Worm (Caenorhabditis elegans) whole organism, young adult: ENCODE data around the gene F27E5.5.

ENCODE experiments used
- B0035.1 ChIP-seq: sonication (generic microtip); optimal IDR thresholded peaks from 2 replicates; lab custom pipeline; 2016; ENCODE audit warnings: missing genetic modification characterization, mild to moderate bottlenecking, missing compliant biosample characterization, missing genotype, missing genetic modification reagents
- F10E7.11 ChIP-seq: sonication (generic microtip); optimal IDR thresholded peaks from 2 replicates; lab custom pipeline; 2017; ENCODE audit warnings: mild to moderate bottlenecking, missing genetic modification characterization, moderate library complexity, missing compliant biosample characterization
- F49E8.2 ChIP-seq: sonication (generic microtip); optimal IDR thresholded peaks from 3 replicates; lab custom pipeline; 2017; ENCODE audit warnings: missing genetic modification characterization, mild to moderate bottlenecking, missing compliant biosample characterization, antibody characterized with exemption, moderate library complexity; ENCODE audit not compliant: insufficient read depth
- K11D2.4 ChIP-seq: fragments of 200-800 bp; sonication (Bioruptor generic); IDR thresholded peaks from 2 replicates; pipeline ENCODE4 v1.3.6; 2022; ENCODE audit warnings: missing genetic modification reagents, missing genetic modification characterization, missing compliant biosample characterization
- T07F8.4 ChIP-seq: sonication (generic microtip); optimal IDR thresholded peaks from 2 replicates; lab custom pipeline; 2016; ENCODE audit warnings: mild to moderate bottlenecking, missing genetic modification characterization, moderate library complexity, missing compliant biosample characterization
- Y53F4B.3 ChIP-seq: fragments of 200-800 bp; sonication (Bioruptor generic); IDR thresholded peaks from 2 replicates; pipeline ENCODE4 v1.3.6; 2022; ENCODE audit warnings: missing genetic modification reagents, missing genetic modification characterization, missing compliant biosample characterization
- Y79H2A.3 ChIP-seq: fragments of 200-800 bp; sonication (Bioruptor generic); conservative IDR thresholded peaks from 2 replicates; pipeline ENCODE4 v1.3.6; 2022; ENCODE audit warnings: missing genetic modification reagents, missing genetic modification characterization, missing compliant biosample characterization
- ZK185.1 ChIP-seq: sonication (generic microtip); optimal IDR thresholded peaks from 2 replicates; lab custom pipeline; 2016; ENCODE audit warnings: mild to moderate bottlenecking, missing genetic modification characterization, missing compliant biosample characterization; ENCODE audit not compliant: poor library complexity, severe bottlenecking
- akir-1 ChIP-seq: fragments of 200-800 bp; sonication (Bioruptor generic); optimal IDR thresholded peaks from 2 replicates; lab custom pipeline; 2018; ENCODE audit warnings: mild to moderate bottlenecking, missing genetic modification characterization, moderate library complexity, missing compliant biosample characterization
- aptf-3 ChIP-seq: fragments of 200-800 bp; sonication (Bioruptor generic); IDR thresholded peaks from 2 replicates; pipeline ENCODE4 v1.3.6; 2022; ENCODE audit warnings: missing genetic modification characterization, missing compliant biosample characterization
- attf-3 ChIP-seq: fragments of 200-800 bp; sonication (Bioruptor generic); conservative IDR thresholded peaks from 2 replicates; pipeline ENCODE4 v1.3.6; 2022; ENCODE audit warnings: missing genetic modification reagents, missing genetic modification characterization, missing compliant biosample characterization
- attf-5 ChIP-seq: fragments of 200-800 bp; sonication (Bioruptor generic); optimal IDR thresholded peaks from 2 replicates; lab custom pipeline; 2018; ENCODE audit warnings: mild to moderate bottlenecking, missing genetic modification characterization, missing compliant biosample characterization
- attf-6 ChIP-seq: fragments of 200-800 bp; sonication (Bioruptor generic); IDR thresholded peaks from 2 replicates; pipeline ENCODE4 v1.3.6; 2022; ENCODE audit warnings: missing genetic modification reagents, missing genetic modification characterization, missing compliant biosample characterization
- bed-1 ChIP-seq: fragments of 200-800 bp; sonication (Bioruptor generic); IDR thresholded peaks from 2 replicates; pipeline ENCODE4 v1.3.6; 2022; ENCODE audit warnings: missing genetic modification reagents, missing genetic modification characterization, missing compliant biosample characterization
- cebp-1 ChIP-seq, 2 experiments: fragments of 200-800 bp in 1 of 2; sonication (Bioruptor generic) in 1 of 2; sonication (generic microtip) in 1 of 2; IDR thresholded peaks in 1 of 2; optimal IDR thresholded peaks in 1 of 2; 2 replicates each; pipeline versions ENCODE4 v1.3.6 to Lab custom; 2017 to 2022; ENCODE audit warnings: missing compliant biosample characterization in 2 of 2, missing genetic modification characterization in 2 of 2, mild to moderate bottlenecking in 1 of 2, missing genetic modification reagents in 1 of 2, moderate library complexity in 1 of 2
- cebp-2 ChIP-seq: fragments of 200-800 bp; sonication (Bioruptor generic); IDR thresholded peaks from 2 replicates; pipeline ENCODE4 v1.3.6; 2022; ENCODE audit warnings: missing genetic modification characterization, missing compliant biosample characterization
- ceh-40 ChIP-seq: fragments of 200-800 bp; sonication (Bioruptor generic); IDR thresholded peaks from 2 replicates; pipeline ENCODE4 v1.3.6; 2022; ENCODE audit warnings: missing genetic modification characterization, missing compliant biosample characterization
- ceh-79 ChIP-seq: sonication (generic microtip); optimal IDR thresholded peaks from 2 replicates; lab custom pipeline; 2017; ENCODE audit warnings: mild to moderate bottlenecking, missing genetic modification characterization, missing compliant biosample characterization
- dpff-1 ChIP-seq: sonication (generic microtip); optimal IDR thresholded peaks from 2 replicates; lab custom pipeline; 2017; ENCODE audit warnings: mild to moderate bottlenecking, missing genetic modification characterization, missing compliant biosample characterization
- egrh-3 ChIP-seq: fragments of 200-800 bp; sonication (Bioruptor generic); IDR thresholded peaks from 2 replicates; pipeline ENCODE4 v1.3.6; 2022; ENCODE audit warnings: missing genetic modification reagents, missing genetic modification characterization, missing compliant biosample characterization
- fkh-3 ChIP-seq: sonication (generic microtip); optimal IDR thresholded peaks from 2 replicates; lab custom pipeline; 2016; ENCODE audit warnings: mild to moderate bottlenecking, missing genetic modification characterization, missing compliant biosample characterization
- hmg-1.2 ChIP-seq: fragments of 200-800 bp; sonication (Bioruptor generic); IDR thresholded peaks from 2 replicates; pipeline ENCODE4 v1.3.6; 2022; ENCODE audit warnings: missing genetic modification reagents, missing genetic modification characterization, missing compliant biosample characterization
- hsf-1 ChIP-seq: fragments of 200-800 bp; sonication (Bioruptor generic); IDR thresholded peaks from 2 replicates; pipeline ENCODE4 v1.3.6; 2022; ENCODE audit warnings: missing genetic modification reagents, missing genetic modification characterization, missing compliant biosample characterization
- lag-1 ChIP-seq: fragments of 200-800 bp; sonication (Bioruptor generic); IDR thresholded peaks from 2 replicates; pipeline ENCODE4 v1.3.6; 2022; ENCODE audit warnings: missing genetic modification reagents, missing genetic modification characterization, missing compliant biosample characterization
- lin-54 ChIP-seq: fragments of 200-800 bp; sonication (Bioruptor generic); optimal IDR thresholded peaks from 2 replicates; lab custom pipeline; 2018; ENCODE audit warnings: mild to moderate bottlenecking, missing genetic modification characterization, missing compliant biosample characterization
- lsl-1 ChIP-seq: fragments of 200-800 bp; sonication (Bioruptor generic); optimal IDR thresholded peaks from 2 replicates; lab custom pipeline; 2018; ENCODE audit warnings: mild to moderate bottlenecking, missing genetic modification characterization, moderate library complexity, missing compliant biosample characterization
- madf-3 ChIP-seq: fragments of 200-800 bp; sonication (Bioruptor generic); IDR thresholded peaks from 2 replicates; pipeline ENCODE4 v1.3.6; 2022; ENCODE audit warnings: missing genetic modification reagents, missing genetic modification characterization, missing compliant biosample characterization
- madf-6 ChIP-seq: fragments of 200-800 bp; sonication (Bioruptor generic); IDR thresholded peaks from 2 replicates; pipeline ENCODE4 v1.3.6; 2022; ENCODE audit warnings: missing genetic modification reagents, missing genetic modification characterization, missing compliant biosample characterization
- madf-8 ChIP-seq: fragments of 200-800 bp; sonication (Bioruptor generic); conservative IDR thresholded peaks from 2 replicates; pipeline ENCODE4 v1.3.6; 2022; ENCODE audit warnings: missing genetic modification reagents, missing genetic modification characterization, missing compliant biosample characterization
- mel-28 ChIP-seq: sonication (generic microtip); optimal IDR thresholded peaks from 2 replicates; lab custom pipeline; 2016; ENCODE audit warnings: borderline replicate concordance, mild to moderate bottlenecking, missing genetic modification characterization, missing compliant biosample characterization
- mes-4 ChIP-seq: sonication (generic microtip); optimal IDR thresholded peaks from 2 replicates; lab custom pipeline; 2016; ENCODE audit warnings: missing genotype, missing genetic modification characterization, missing compliant biosample characterization
- nfya-1 ChIP-seq: sonication (generic microtip); optimal IDR thresholded peaks from 2 replicates; lab custom pipeline; 2017; ENCODE audit warnings: antibody characterized with exemption, missing compliant biosample characterization, missing genetic modification characterization, borderline replicate concordance; ENCODE audit not compliant: insufficient read depth
- nfya-2 ChIP-seq: fragments of 200-800 bp; sonication (Bioruptor generic); IDR thresholded peaks from 2 replicates; pipeline ENCODE4 v1.3.6; 2022; ENCODE audit warnings: missing genetic modification reagents, missing genetic modification characterization, missing compliant biosample characterization
- nfyb-1 ChIP-seq: fragments of 200-800 bp; sonication (Bioruptor generic); IDR thresholded peaks from 2 replicates; pipeline ENCODE4 v1.3.6; 2022; ENCODE audit warnings: missing genetic modification reagents, missing genetic modification characterization, missing compliant biosample characterization
- pbrm-1 ChIP-seq: fragments of 200-800 bp; sonication (Bioruptor generic); IDR thresholded peaks from 2 replicates; pipeline ENCODE4 v1.3.6; 2022; ENCODE audit warnings: missing genetic modification reagents, missing genetic modification characterization, missing compliant biosample characterization
- rcor-1 ChIP-seq: fragments of 200-800 bp; sonication (Bioruptor generic); IDR thresholded peaks from 2 replicates; pipeline ENCODE4 v1.3.6; 2022; ENCODE audit warnings: missing genetic modification reagents, missing genetic modification characterization, missing compliant biosample characterization
- rec-8 ChIP-seq, 2 experiments: sonication (generic microtip); optimal IDR thresholded peaks; 2 replicates each; lab custom pipeline; 2016; ENCODE audit warnings: mild to moderate bottlenecking in 2 of 2, missing genetic modification characterization in 2 of 2, missing genetic modification reagents in 2 of 2, missing genotype in 2 of 2, missing biosample characterization in 1 of 2, missing compliant biosample characterization in 1 of 2, moderate library complexity in 1 of 2
- sdz-38 ChIP-seq: sonication (generic microtip); optimal IDR thresholded peaks from 2 replicates; lab custom pipeline; 2016; ENCODE audit warnings: missing genotype, missing genetic modification characterization, missing compliant biosample characterization
- snpc-1.1 ChIP-seq: sonication (generic microtip); optimal IDR thresholded peaks from 2 replicates; lab custom pipeline; 2017; ENCODE audit warnings: missing genetic modification characterization, mild to moderate bottlenecking, missing compliant biosample characterization, antibody characterized with exemption, moderate library complexity, missing genotype, missing genetic modification reagents; ENCODE audit not compliant: insufficient read depth
- snpc-1.3 ChIP-seq: sonication (generic microtip); optimal IDR thresholded peaks from 2 replicates; lab custom pipeline; 2017; ENCODE audit warnings: missing genetic modification characterization, mild to moderate bottlenecking, missing compliant biosample characterization, antibody characterized with exemption, moderate library complexity, missing genotype, missing genetic modification reagents; ENCODE audit not compliant: insufficient read depth
- somi-1 ChIP-seq: fragments of 200-800 bp; sonication (Bioruptor generic); optimal IDR thresholded peaks from 2 replicates; lab custom pipeline; 2018; ENCODE audit warnings: mild to moderate bottlenecking, missing genetic modification characterization, missing compliant biosample characterization
- sptf-2 ChIP-seq: fragments of 200-800 bp; sonication (Bioruptor generic); optimal IDR thresholded peaks from 2 replicates; lab custom pipeline; 2018; ENCODE audit warnings: mild to moderate bottlenecking, missing genetic modification characterization, missing compliant biosample characterization
- tbx-9 ChIP-seq: sonication (generic microtip); optimal IDR thresholded peaks from 2 replicates; lab custom pipeline; 2016; ENCODE audit warnings: borderline replicate concordance, missing genetic modification characterization, inconsistent platforms, missing compliant biosample characterization
- tlf-1 ChIP-seq: fragments of 200-800 bp; sonication (Bioruptor generic); optimal IDR thresholded peaks from 2 replicates; lab custom pipeline; 2018; ENCODE audit warnings: mild to moderate bottlenecking, missing genetic modification characterization, missing compliant biosample characterization
- unc-130 ChIP-seq: sonication (generic microtip); optimal IDR thresholded peaks from 2 replicates; lab custom pipeline; 2016; ENCODE audit warnings: missing genetic modification reagents, missing genetic modification characterization, missing compliant biosample characterization

Gene F27E5.5

ce11 chrII:10168905-10169782 is 37.5 kb upstream of the F27E5.5 start, which contains the start of gene daf-19 (continued):
- TF ChIP-seq F49E8.2 (tag; lab: Kevin White, UChicago) (no peak), hmg-1.2 (GFP tag; lab: Robert Waterston, UW) (peak; percentile 64; the same call in 1 of the 2 replicates), F10E7.11 (tag; lab: Kevin White, UChicago) (no peak), T07F8.4 (tag; lab: Kevin White, UChicago) (no peak), madf-6 (peak; percentile 23; the same call in 1 of the 2 replicates), nfya-1 (tag; lab: Kevin White, UChicago) (no peak), sptf-2 (GFP tag; lab: Kevin White, UChicago) (no peak), lag-1 (GFP tag; lab: Robert Waterston, UW) (no peak), egrh-3 (GFP tag; lab: Robert Waterston, UW) (peak; percentile 45), lin-54 (no peak), attf-6 (GFP tag; lab: Robert Waterston, UW) (no peak), cebp-1 (GFP tag; IDR thresholded peaks at IDR 0.05; lab: Robert Waterston, UW) (no peak), cebp-1 (tag; optimal IDR thresholded peaks at IDR 0.05; lab: Kevin White, UChicago) (peak; percentile 64), madf-3 (no peak), rcor-1 (0 out of 2 replicates have a peak, but pooled peaks have one; percentile 29), hsf-1 (GFP tag; lab: Robert Waterston, UW) (no peak), mes-4 (tag; lab: Kevin White, UChicago) (no peak), fkh-3 (tag; lab: Kevin White, UChicago) (no peak), mel-28 (no peak), snpc-1.3 (tag; lab: Kevin White, UChicago) (no peak), cebp-2 (GFP tag; lab: Robert Waterston, UW) (no peak), dpff-1 (tag; lab: Kevin White, UChicago) (no peak), pbrm-1 (GFP tag; lab: Robert Waterston, UW) (no peak), Y53F4B.3 (GFP tag; lab: Robert Waterston, UW) (no peak), somi-1 (no peak), attf-5 (peak; percentile 38), unc-130 (GFP tag; lab: Kevin White, UChicago) (no peak), aptf-3 (GFP tag; lab: Robert Waterston, UW) (no peak), tlf-1 (no peak), ZK185.1 (tag; lab: Kevin White, UChicago) (no peak), madf-8 (GFP tag; lab: Robert Waterston, UW) (no peak), lsl-1 (GFP tag; lab: Kevin White, UChicago) (no peak), sdz-38 (tag; lab: Kevin White, UChicago) (no peak), nfya-2 (GFP tag; lab: Robert Waterston, UW) (no peak), ceh-79 (tag; lab: Kevin White, UChicago) (no peak), rec-8 (tag; optimal IDR thresholded peaks at IDR 0.05; lab: Kevin White, UChicago) (no peak), tbx-9 (tag; lab: Kevin White, UChicago) (no peak), B0035.1 (tag; lab: Kevin White, UChicago) (no peak), snpc-1.1 (tag; lab: Kevin White, UChicago) (no peak), K11D2.4 (GFP tag; lab: Robert Waterston, UW) (0 out of 2 replicates have a peak, but pooled peaks have one; percentile 31), nfyb-1 (GFP tag; lab: Robert Waterston, UW) (peak; percentile 79), akir-1 (no peak), Y79H2A.3 (GFP tag; lab: Robert Waterston, UW) (no peak), ceh-40 (GFP tag; lab: Robert Waterston, UW) (no peak), bed-1 (no peak), attf-3 (GFP tag; lab: Robert Waterston, UW) (no peak)
